Worm (Caenorhabditis elegans): ENCODE results near the gene vps-33.1.

The vps-33.1 gene

ce11 chrIII:8748620-8749019 lies 47.9 kb downstream of the vps-33.1 start (continued):
- TF ChIP-seq mep-1 (tag; optimal IDR thresholded peaks at IDR 0.05): peak; percentile 37
- no peak for TF ChIP-seq snpc-1.2 (GFP tag; IDR thresholded peaks at IDR 0.05)
- TF ChIP-seq nhr-10 (tag; optimal IDR thresholded peaks at IDR 0.05): no peak
- TF ChIP-seq mdl-1 (tag; optimal IDR thresholded peaks at IDR 0.05): peak in 1 of 2 experiments; percentile 43
- peak; percentile 83 for TF ChIP-seq dve-1 (tag; optimal IDR thresholded peaks at IDR 0.05; ENCODE audit: insufficient read depth)
- no peak for TF ChIP-seq mdt-29 (GFP tag; IDR thresholded peaks at IDR 0.05)
- TF ChIP-seq spr-3 (GFP tag; optimal IDR thresholded peaks at IDR 0.05): no peak
- TF ChIP-seq nhr-48 (tag; optimal IDR thresholded peaks at IDR 0.05): peak; percentile 24
- TF ChIP-seq nhr-77 (tag; optimal IDR thresholded peaks at IDR 0.05): peak; percentile 48
- TF ChIP-seq F26F4.8 (GFP tag; conservative IDR thresholded peaks at IDR 0.05): no peak
- no peak for TF ChIP-seq ceh-32 (tag; optimal IDR thresholded peaks at IDR 0.05; ENCODE audit: poor library complexity)
- TF ChIP-seq mxl-2 (GFP tag; conservative IDR thresholded peaks at IDR 0.05): no peak
- no peak for TF ChIP-seq gei-8 (GFP tag; optimal IDR thresholded peaks at IDR 0.05)
- TF ChIP-seq lim-7 (GFP tag; IDR thresholded peaks at IDR 0.05): no peak
- TF ChIP-seq jun-1 (tag; optimal IDR thresholded peaks at IDR 0.05): no peak
- peak; percentile 92 for TF ChIP-seq pqm-1 (tag; optimal IDR thresholded peaks at IDR 0.05)
- TF ChIP-seq hlh-11 (tag; optimal IDR thresholded peaks at IDR 0.05): peak; percentile 78
- no peak for TF ChIP-seq F10B5.3 (tag; optimal IDR thresholded peaks at IDR 0.05)
- no peak for TF ChIP-seq lin-15B (tag; optimal IDR thresholded peaks at IDR 0.05)

ce11 chrIII:8749487-8749886 lies 48.8 kb downstream of the vps-33.1 start, which contains the start of gene sma-2:
Gene sma-2, plus strand, starts transcription at chrIII:8749680.
- TF ChIP-seq zfp-3 (GFP tag; conservative IDR thresholded peaks at IDR 0.05): no peak
- peak; percentile 53 for TF ChIP-seq nhr-102 (tag; optimal IDR thresholded peaks at IDR 0.05)
- peak; percentile 25 for TF ChIP-seq cey-2 (tag; optimal IDR thresholded peaks at IDR 0.05; ENCODE audit: borderline replicate concordance, insufficient read depth)
- peak; percentile 99 for TF ChIP-seq hlh-11 (tag; optimal IDR thresholded peaks at IDR 0.05)
- TF ChIP-seq ceh-62 (tag; optimal IDR thresholded peaks at IDR 0.05): no peak
- peak; percentile 56 for TF ChIP-seq hlh-30 (tag; optimal IDR thresholded peaks at IDR 0.05; ENCODE audit: insufficient read depth)
- peak; percentile 66 for TF ChIP-seq tra-1 (GFP tag; IDR thresholded peaks at IDR 0.05)
- TF ChIP-seq ceh-20 (GFP tag; IDR thresholded peaks at IDR 0.05): no peak
- peak; percentile 75 for TF ChIP-seq T20F7.1 (GFP tag; optimal IDR thresholded peaks at IDR 0.05)
- no peak for TF ChIP-seq dmd-8 (GFP tag; IDR thresholded peaks at IDR 0.05)
- peak; percentile 98 for TF ChIP-seq dve-1 (tag; optimal IDR thresholded peaks at IDR 0.05; ENCODE audit: insufficient read depth)
- TF ChIP-seq nhr-48 (tag; optimal IDR thresholded peaks at IDR 0.05): peak; percentile 84
- TF ChIP-seq ceh-28 (tag; optimal IDR thresholded peaks at IDR 0.05): no peak
- no peak for TF ChIP-seq jun-1 (tag; optimal IDR thresholded peaks at IDR 0.05)
- peak in 1 of 2 experiments; percentile 68 for TF ChIP-seq mdl-1 (tag; optimal IDR thresholded peaks at IDR 0.05)
- TF ChIP-seq madf-5 (GFP tag; IDR thresholded peaks at IDR 0.05): no peak
- TF ChIP-seq php-3 (GFP tag; IDR thresholded peaks at IDR 0.05): peak; percentile 87
- TF ChIP-seq zip-11 (GFP tag; IDR thresholded peaks at IDR 0.05): no peak
- peak; percentile 92 for TF ChIP-seq dmd-6 (GFP tag; IDR thresholded peaks at IDR 0.05)
- no peak for TF ChIP-seq skn-1 (tag; optimal IDR thresholded peaks at IDR 0.05)
- peak; percentile 39 for TF ChIP-seq dpl-1 (GFP tag; optimal IDR thresholded peaks at IDR 0.05)
- peak; percentile 74 for TF ChIP-seq nhr-6 (tag; optimal IDR thresholded peaks at IDR 0.05)
- no peak for TF ChIP-seq ctbp-1 (GFP tag; IDR thresholded peaks at IDR 0.05)
- no peak for TF ChIP-seq ama-1 (optimal IDR thresholded peaks at IDR 0.05)
- TF ChIP-seq nhr-10 (tag; optimal IDR thresholded peaks at IDR 0.05): peak; percentile 42
- no peak for TF ChIP-seq F44E2.7 (GFP tag; IDR thresholded peaks at IDR 0.05)
- no peak for TF ChIP-seq zfp-2 (tag; optimal IDR thresholded peaks at IDR 0.05)
- TF ChIP-seq ceh-32 (tag; optimal IDR thresholded peaks at IDR 0.05; ENCODE audit: poor library complexity): no peak
- TF ChIP-seq ztf-11 (tag; optimal IDR thresholded peaks at IDR 0.05): no peak
- no peak for TF ChIP-seq D1046.2 (GFP tag; IDR thresholded peaks at IDR 0.05)
- peak; percentile 79 for TF ChIP-seq nhr-77 (tag; optimal IDR thresholded peaks at IDR 0.05)
- no peak for TF ChIP-seq mxl-2 (GFP tag; conservative IDR thresholded peaks at IDR 0.05)
- peak; percentile 94 for TF ChIP-seq nhr-28 (tag; optimal IDR thresholded peaks at IDR 0.05)
- no peak for TF ChIP-seq nhr-42 (GFP tag; IDR thresholded peaks at IDR 0.05)
- peak; percentile 78 for TF ChIP-seq mep-1 (tag; optimal IDR thresholded peaks at IDR 0.05)
- peak; percentile 80 for TF ChIP-seq lin-1 (GFP tag; IDR thresholded peaks at IDR 0.05)
- peak; percentile 40 for TF ChIP-seq zip-2 (tag; optimal IDR thresholded peaks at IDR 0.05)
- no peak for TF ChIP-seq tag-97 (GFP tag; IDR thresholded peaks at IDR 0.05)
- no peak for TF ChIP-seq F26F4.8 (GFP tag; conservative IDR thresholded peaks at IDR 0.05)
- TF ChIP-seq lin-38 (GFP tag; IDR thresholded peaks at IDR 0.05): peak; percentile 32; the same call in 1 of the 2 replicates
- TF ChIP-seq ceh-44 (GFP tag; IDR thresholded peaks at IDR 0.05): no peak
